Worm (Caenorhabditis elegans): ENCODE data around the gene ceh-21.

Gene ceh-21

ce11 chrX:1888445-1889035, 36.0 kb upstream of the ceh-21 start (continued):
- TF ChIP-seq lsy-12 (tag; optimal IDR thresholded peaks at IDR 0.05) (peak; percentile 9), nhr-12 (tag; optimal IDR thresholded peaks at IDR 0.05) (no peak), nhr-11 (tag; optimal IDR thresholded peaks at IDR 0.05) (peak; percentile 32), nhr-77 (tag; optimal IDR thresholded peaks at IDR 0.05) (no peak), pha-4 (tag; optimal IDR thresholded peaks at IDR 0.05) (peak; percentile 27), skn-1 (tag; optimal IDR thresholded peaks at IDR 0.05) (peak; percentile 80), nhr-25 (tag; optimal IDR thresholded peaks at IDR 0.05) (no peak), snpc-4 (tag; optimal IDR thresholded peaks at IDR 0.05) (peak; percentile 64), nfya-1 (tag; optimal IDR thresholded peaks at IDR 0.05; ENCODE audit: insufficient read depth) (peak; percentile 38), mml-1 (tag; optimal IDR thresholded peaks at IDR 0.05) (no peak), nhr-67 (tag; optimal IDR thresholded peaks at IDR 0.05) (no peak), ceh-28 (tag; optimal IDR thresholded peaks at IDR 0.05) (peak; percentile 63), eor-1 (tag; optimal IDR thresholded peaks at IDR 0.05) (no peak), ama-1 (optimal IDR thresholded peaks at IDR 0.05) (no peak), unc-62 (GFP tag; optimal IDR thresholded peaks at IDR 0.05) (no peak)

ce11 chrX:1880665-1881064, 28.1 kb upstream of the ceh-21 start:
- no peak for TF ChIP-seq lin-15B (tag; optimal IDR thresholded peaks at IDR 0.05)
- TF ChIP-seq R02D3.7 (tag; optimal IDR thresholded peaks at IDR 0.05), result no peak
- peak; percentile 72 for TF ChIP-seq lsy-12 (tag; optimal IDR thresholded peaks at IDR 0.05)
- no peak for TF ChIP-seq ceh-16 (tag; optimal IDR thresholded peaks at IDR 0.05)
- no peak for TF ChIP-seq nhr-11 (tag; optimal IDR thresholded peaks at IDR 0.05)
- no peak for TF ChIP-seq ztf-11 (tag; optimal IDR thresholded peaks at IDR 0.05)
- TF ChIP-seq snpc-4 (tag; optimal IDR thresholded peaks at IDR 0.05), result peak; percentile 40
- TF ChIP-seq fkh-2 (tag; optimal IDR thresholded peaks at IDR 0.05), result no peak
- TF ChIP-seq nfya-1 (tag; optimal IDR thresholded peaks at IDR 0.05; ENCODE audit: insufficient read depth), result peak; percentile 47
- TF ChIP-seq eor-1 (tag; optimal IDR thresholded peaks at IDR 0.05), result peak in 1 of 2 experiments; percentile 35
- peak; percentile 48 for TF ChIP-seq ceh-28 (tag; optimal IDR thresholded peaks at IDR 0.05)
- no peak for TF ChIP-seq nhr-23 (tag; optimal IDR thresholded peaks at IDR 0.05)
- TF ChIP-seq fos-1 (tag; optimal IDR thresholded peaks at IDR 0.05), result no peak
- no peak for TF ChIP-seq unc-39 (tag; optimal IDR thresholded peaks at IDR 0.05)
- no peak for TF ChIP-seq unc-62 (GFP tag; optimal IDR thresholded peaks at IDR 0.05)
- no peak for TF ChIP-seq lin-39 (tag; optimal IDR thresholded peaks at IDR 0.05)
- TF ChIP-seq elt-1 (tag; optimal IDR thresholded peaks at IDR 0.05), result no peak
- TF ChIP-seq tbx-2 (tag; optimal IDR thresholded peaks at IDR 0.05), result peak; percentile 65
- TF ChIP-seq nhr-237 (tag; optimal IDR thresholded peaks at IDR 0.05), result no peak
- TF ChIP-seq elt-3 (tag; optimal IDR thresholded peaks at IDR 0.05), result no peak
- peak; percentile 97 for TF ChIP-seq hmg-11 (tag; optimal IDR thresholded peaks at IDR 0.05)
- TF ChIP-seq pha-4 (tag; optimal IDR thresholded peaks at IDR 0.05), result peak; percentile 72
- no peak for TF ChIP-seq nhr-28 (tag; optimal IDR thresholded peaks at IDR 0.05)
- no peak for TF ChIP-seq ama-1 (optimal IDR thresholded peaks at IDR 0.05)
- no peak for TF ChIP-seq ZK546.5 (tag; optimal IDR thresholded peaks at IDR 0.05)
- TF ChIP-seq skn-1 (tag; optimal IDR thresholded peaks at IDR 0.05), result peak; percentile 29
- no peak for TF ChIP-seq mml-1 (tag; optimal IDR thresholded peaks at IDR 0.05)
- TF ChIP-seq ztf-4 (tag; optimal IDR thresholded peaks at IDR 0.05), result no peak
- TF ChIP-seq jun-1 (tag; optimal IDR thresholded peaks at IDR 0.05), result peak; percentile 14
- no peak for TF ChIP-seq mdl-1 (tag; optimal IDR thresholded peaks at IDR 0.05)
- peak; percentile 32 for TF ChIP-seq nhr-77 (tag; optimal IDR thresholded peaks at IDR 0.05)
- TF ChIP-seq daf-12 (tag; optimal IDR thresholded peaks at IDR 0.05), result no peak
- no peak for TF ChIP-seq nhr-25 (tag; optimal IDR thresholded peaks at IDR 0.05)
- TF ChIP-seq zag-1 (tag; optimal IDR thresholded peaks at IDR 0.05), result no peak
- peak; percentile 20 for TF ChIP-seq elt-2 (tag; optimal IDR thresholded peaks at IDR 0.05)
- TF ChIP-seq nhr-43 (tag; optimal IDR thresholded peaks at IDR 0.05; ENCODE audit: poor library complexity, severe bottlenecking), result no peak
- peak; percentile 15 for TF ChIP-seq pqm-1 (tag; optimal IDR thresholded peaks at IDR 0.05)
- no peak for TF ChIP-seq nhr-12 (tag; optimal IDR thresholded peaks at IDR 0.05)
- no peak for TF ChIP-seq egl-27 (tag; optimal IDR thresholded peaks at IDR 0.05)
- TF ChIP-seq ceh-9 (tag; optimal IDR thresholded peaks at IDR 0.05), result no peak
- TF ChIP-seq aly-2 (tag; optimal IDR thresholded peaks at IDR 0.05), result no peak
- peak; percentile 24 for TF ChIP-seq ceh-82 (tag; optimal IDR thresholded peaks at IDR 0.05)

Measured in whole organism, L3 larva.